Fruit fly (Drosophila melanogaster): Measurements from ENCODE around the gene ATbp.

- TF ChIP-seq Myc (optimal IDR thresholded peaks at IDR 0.05) (no peak), insv (optimal IDR thresholded peaks at IDR 0.05) (no peak)
Measured at dm6 chrX:23096818-23097129, 9.0 kb upstream of the ATbp start.

Data from Kc167 (cell line).